Worm (Caenorhabditis elegans): ENCODE data around the gene K11C4.1.

Gene K11C4.1

DNA sequence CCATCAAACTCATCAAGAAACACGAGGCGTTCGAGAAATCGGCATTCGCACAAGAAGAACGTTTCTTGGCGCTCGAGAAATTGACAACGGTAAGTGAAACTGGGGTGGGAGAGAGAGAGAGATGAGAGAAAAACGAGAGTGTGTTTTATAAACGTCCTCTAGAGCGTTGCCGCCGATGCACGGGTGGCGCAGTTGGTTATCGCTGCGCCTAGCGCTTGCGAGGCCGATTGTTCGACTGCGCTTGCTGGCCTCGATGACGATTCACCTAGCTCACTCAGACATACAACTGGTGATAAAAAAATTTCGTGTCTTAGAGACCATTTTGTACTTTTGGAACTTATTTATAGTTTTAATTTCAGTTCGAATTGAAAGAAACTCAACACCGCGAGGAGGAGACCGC, 8.0 kb upstream of the K11C4.1 start (continued):
- peak; percentile 61 for TF ChIP-seq ceh-24 (tag; optimal IDR thresholded peaks at IDR 0.05)
- no peak for TF ChIP-seq ceh-30 (tag; optimal IDR thresholded peaks at IDR 0.05)
- peak; percentile 70 for TF ChIP-seq Y22D7AL.16 (tag; optimal IDR thresholded peaks at IDR 0.05)
- TF ChIP-seq nfya-1 (tag; optimal IDR thresholded peaks at IDR 0.05), result peak; percentile 49
- TF ChIP-seq ceh-34 (tag; optimal IDR thresholded peaks at IDR 0.05), result peak; percentile 83
- peak; percentile 49 for TF ChIP-seq sdc-2 (tag; optimal IDR thresholded peaks at IDR 0.05)
- TF ChIP-seq pqm-1 (tag; optimal IDR thresholded peaks at IDR 0.05), result peak; percentile 90
- TF ChIP-seq rnt-1 (tag; optimal IDR thresholded peaks at IDR 0.05), result peak; percentile 46
- peak; percentile 46 for TF ChIP-seq ceh-48 (tag; optimal IDR thresholded peaks at IDR 0.05)
- TF ChIP-seq pros-1 (tag; optimal IDR thresholded peaks at IDR 0.05), result no peak
- no peak for TF ChIP-seq ets-4 (tag; optimal IDR thresholded peaks at IDR 0.05)
- TF ChIP-seq nhr-11 (tag; optimal IDR thresholded peaks at IDR 0.05), result no peak
- no peak for TF ChIP-seq dmd-4 (tag; optimal IDR thresholded peaks at IDR 0.05; ENCODE audit: borderline replicate concordance)
- peak; percentile 73 for TF ChIP-seq gmeb-2 (tag; optimal IDR thresholded peaks at IDR 0.05)
- peak; percentile 47; the same call in 1 of the 2 replicates for TF ChIP-seq sox-2 (GFP tag; IDR thresholded peaks at IDR 0.05)
- TF ChIP-seq ref-2 (tag; optimal IDR thresholded peaks at IDR 0.05), result peak; percentile 82
- TF ChIP-seq K09A11.1 (tag; optimal IDR thresholded peaks at IDR 0.05; ENCODE audit: insufficient read depth), result no peak
- TF ChIP-seq ceh-22 (tag; optimal IDR thresholded peaks at IDR 0.05), result no peak
- peak; percentile 11 for TF ChIP-seq ceh-2 (tag; optimal IDR thresholded peaks at IDR 0.05)
- peak; percentile 19 for TF ChIP-seq lim-6 (tag; optimal IDR thresholded peaks at IDR 0.05)
- TF ChIP-seq ceh-18 (tag; optimal IDR thresholded peaks at IDR 0.05), result peak; percentile 74
- no peak for TF ChIP-seq pag-3 (tag; optimal IDR thresholded peaks at IDR 0.05; ENCODE audit: borderline replicate concordance)
- TF ChIP-seq tbx-2 (tag; optimal IDR thresholded peaks at IDR 0.05), result peak; percentile 52
- TF ChIP-seq ceh-6 (GFP tag; optimal IDR thresholded peaks at IDR 0.05), result peak; percentile 78
- TF ChIP-seq madf-2 (tag; optimal IDR thresholded peaks at IDR 0.05), result peak; percentile 75
- TF ChIP-seq unc-3 (GFP tag; conservative IDR thresholded peaks at IDR 0.05), result peak; percentile 57; the same call in 1 of the 2 replicates
- TF ChIP-seq unc-3 (tag; optimal IDR thresholded peaks at IDR 0.05), result peak; percentile 69
- peak; percentile 76 for TF ChIP-seq ztf-16 (tag; optimal IDR thresholded peaks at IDR 0.05)
- peak; percentile 56 for TF ChIP-seq unc-42 (tag; optimal IDR thresholded peaks at IDR 0.05)
- no peak for TF ChIP-seq mec-3 (tag; optimal IDR thresholded peaks at IDR 0.05; ENCODE audit: borderline replicate concordance)
- no peak for TF ChIP-seq ama-1 (optimal IDR thresholded peaks at IDR 0.05)
- TF ChIP-seq fax-1 (tag; optimal IDR thresholded peaks at IDR 0.05), result peak; percentile 64
- peak; percentile 69 for TF ChIP-seq npax-4 (tag; optimal IDR thresholded peaks at IDR 0.05)
- TF ChIP-seq ceh-9 (tag; optimal IDR thresholded peaks at IDR 0.05), result no peak

ce11 chrV:6893681-6894080, 3.1 kb upstream of the K11C4.1 start:
- TF ChIP-seq ceh-31 (tag; optimal IDR thresholded peaks at IDR 0.05) (peak; percentile 5), syd-9 (tag; optimal IDR thresholded peaks at IDR 0.05) (peak; percentile 25), ceh-34 (tag; optimal IDR thresholded peaks at IDR 0.05) (peak; percentile 88), tbx-2 (tag; optimal IDR thresholded peaks at IDR 0.05) (peak; percentile 10), ceh-19 (GFP tag; optimal IDR thresholded peaks at IDR 0.05) (peak; percentile 52), ceh-48 (tag; optimal IDR thresholded peaks at IDR 0.05) (peak; percentile 59), madf-2 (tag; optimal IDR thresholded peaks at IDR 0.05) (no peak), K02D7.2 (tag; optimal IDR thresholded peaks at IDR 0.05) (no peak), unc-42 (tag; optimal IDR thresholded peaks at IDR 0.05) (peak; percentile 19), fax-1 (tag; optimal IDR thresholded peaks at IDR 0.05) (no peak)

DNA sequence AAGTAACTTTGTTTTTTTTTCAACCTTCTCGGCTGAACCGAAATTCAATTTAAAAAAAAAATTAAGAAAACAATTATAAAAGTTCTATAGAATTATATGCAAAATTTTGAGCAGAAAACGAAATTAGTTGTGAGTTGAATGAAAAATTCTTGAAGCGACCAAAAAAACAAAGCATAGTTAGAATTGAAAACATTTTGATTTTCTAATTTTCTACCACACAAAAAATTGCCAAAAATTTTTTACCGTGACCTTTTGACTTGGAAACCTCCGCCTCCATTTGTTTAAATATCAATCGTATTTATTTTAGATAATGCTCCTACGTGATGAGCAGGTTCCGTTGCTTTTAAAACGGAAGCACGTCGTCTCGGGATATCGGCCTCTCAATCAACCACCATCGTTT, 2.0 kb upstream of the K11C4.1 start, which contains the start of gene K11C4.2:
TSS of gene K11C4.2 (plus strand) at position 301 of the 400 bp plus-strand sequence.
- TF ChIP-seq ceh-22 (tag; optimal IDR thresholded peaks at IDR 0.05), result no peak
- TF ChIP-seq sox-4 (tag; optimal IDR thresholded peaks at IDR 0.05), result no peak
- TF ChIP-seq T23F11.4 (GFP tag; optimal IDR thresholded peaks at IDR 0.05), result no peak
- TF ChIP-seq lin-11 (tag; optimal IDR thresholded peaks at IDR 0.05), result no peak
- TF ChIP-seq ceh-24 (tag; optimal IDR thresholded peaks at IDR 0.05), result no peak
- TF ChIP-seq ets-4 (tag; optimal IDR thresholded peaks at IDR 0.05), result no peak
- no peak for TF ChIP-seq elt-4 (tag; optimal IDR thresholded peaks at IDR 0.05)
- no peak for TF ChIP-seq ama-1 (optimal IDR thresholded peaks at IDR 0.05)
- TF ChIP-seq pax-1 (tag; optimal IDR thresholded peaks at IDR 0.05), result no peak
- no peak for TF ChIP-seq dmd-4 (tag; optimal IDR thresholded peaks at IDR 0.05; ENCODE audit: borderline replicate concordance)
- no peak for TF ChIP-seq pha-4 (tag; optimal IDR thresholded peaks at IDR 0.05)
- TF ChIP-seq pat-9 (tag; optimal IDR thresholded peaks at IDR 0.05), result no peak

All from whole organism, late embryonic.